Worm (Caenorhabditis elegans) whole organism, early embryonic: ENCODE measurements around the gene Y37E11B.5.

Experiments
- B0310.2 ChIP-seq: sonication (generic microtip); optimal IDR thresholded peaks from 2 replicates; lab custom pipeline; 2016; ENCODE audit warnings: mild to moderate bottlenecking, missing genetic modification characterization, missing compliant biosample characterization
- aly-1 ChIP-seq: sonication (generic microtip); optimal IDR thresholded peaks from 2 replicates; lab custom pipeline; 2016; ENCODE audit warnings: missing genetic modification characterization, missing compliant biosample characterization
- ama-1 ChIP-seq: fragments of 150-350 bp; optimal IDR thresholded peaks from 2 replicates; lab custom pipeline; 2014
- ceh-13 ChIP-seq: fragments of 200-800 bp; sonication (Bioruptor generic); optimal IDR thresholded peaks from 2 replicates; lab custom pipeline; 2018; ENCODE audit warnings: mild to moderate bottlenecking, missing genetic modification characterization, missing compliant biosample characterization
- ceh-36 ChIP-seq: sonication (generic microtip); optimal IDR thresholded peaks from 2 replicates; lab custom pipeline; 2016; ENCODE audit warnings: missing genetic modification characterization, inconsistent platforms, missing compliant biosample characterization
- ets-7 ChIP-seq: sonication (generic microtip); optimal IDR thresholded peaks from 2 replicates; lab custom pipeline; 2016; ENCODE audit warnings: missing genotype, missing genetic modification characterization, missing compliant biosample characterization
- flt-1 ChIP-seq: fragments of 200-800 bp; sonication (Bioruptor generic); IDR thresholded peaks from 2 replicates; pipeline ENCODE4 v1.3.6; 2022; ENCODE audit warnings: missing genetic modification characterization, missing compliant biosample characterization
- hmg-4 ChIP-seq: fragments of 200-800 bp; sonication (Bioruptor generic); optimal IDR thresholded peaks from 2 replicates; lab custom pipeline; 2018; ENCODE audit warnings: mild to moderate bottlenecking, missing genetic modification characterization, missing compliant biosample characterization
- tra-4 ChIP-seq: sonication (generic microtip); optimal IDR thresholded peaks from 2 replicates; lab custom pipeline; 2017; ENCODE audit warnings: missing genetic modification characterization, missing compliant biosample characterization

DNA sequence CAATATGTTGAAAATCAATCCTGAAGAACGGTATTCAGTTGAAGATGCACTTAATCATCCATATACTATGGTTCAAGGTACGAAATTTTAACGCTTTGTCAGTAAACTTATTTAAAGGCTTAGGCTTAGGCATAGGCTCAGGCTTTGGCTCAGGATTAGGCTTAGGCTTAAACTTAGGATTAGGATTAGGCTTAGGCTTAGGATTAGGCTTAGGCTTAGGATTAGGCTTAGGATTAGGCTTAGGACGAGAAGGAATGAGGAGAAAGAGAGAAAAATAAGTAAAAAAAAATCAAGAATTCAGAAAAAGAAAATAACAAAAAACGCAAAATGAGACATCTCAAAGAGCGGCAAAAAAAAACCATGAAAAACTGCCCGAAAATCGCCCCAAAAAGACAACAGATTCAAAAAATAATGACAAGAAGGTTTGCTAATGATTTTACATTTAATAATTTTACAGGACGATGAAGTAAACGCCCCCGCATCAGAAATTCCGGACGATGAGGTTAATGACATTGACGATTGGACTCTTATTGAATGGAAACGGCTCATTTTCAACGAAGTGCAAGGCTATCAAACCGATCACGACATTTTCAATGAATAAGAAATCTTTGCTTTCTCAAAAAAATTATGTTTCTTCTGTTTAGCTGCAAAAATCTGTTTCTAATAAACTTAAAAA lies 10.3 kb upstream of the Y37E11B.5 start:
- no peak for TF ChIP-seq ama-1 (lab: Kevin White, UChicago)
- no peak for TF ChIP-seq hmg-4 (GFP tag; lab: Kevin White, UChicago)
- peak; percentile 89 for TF ChIP-seq ceh-36 (tag; lab: Kevin White, UChicago)
- no peak for TF ChIP-seq flt-1 (GFP tag; lab: Robert Waterston, UW)
- no peak for TF ChIP-seq B0310.2
- no peak for TF ChIP-seq tra-4 (tag; lab: Kevin White, UChicago)
- TF ChIP-seq ceh-13 (GFP tag; lab: Kevin White, UChicago), result no peak
- TF ChIP-seq aly-1, result no peak
- no peak for TF ChIP-seq ets-7 (tag; lab: Kevin White, UChicago)
